Fruit fly (Drosophila melanogaster) whole organism, prepupa: ENCODE data around the gene CG17726.
A peak's percentile ranks its signal among the peaks of the same experiment; 100 is the strongest.

ENCODE experiments used
- Blimp-1 ChIP-seq: fragments of 200-800 bp; sonication (Bioruptor generic); optimal IDR thresholded peaks from 3 replicates; lab custom pipeline; 2017; ENCODE audit warnings: missing biosample characterization, missing genetic modification characterization, mild to moderate bottlenecking, moderate library complexity, missing genetic modification reagents
- CG10631 ChIP-seq: fragments of 200-800 bp; sonication (Bioruptor generic); optimal IDR thresholded peaks from 2 replicates; lab custom pipeline; 2016; ENCODE audit warnings: missing biosample characterization, missing genetic modification characterization
- CG10669 ChIP-seq: fragments of 200-800 bp; sonication (Bioruptor generic); optimal IDR thresholded peaks from 3 replicates; lab custom pipeline; 2018; ENCODE audit warnings: missing biosample characterization, mild to moderate bottlenecking, missing genetic modification characterization, moderate library complexity
- CG11294 ChIP-seq: fragments of 200-800 bp; sonication (Bioruptor generic); IDR thresholded peaks from 2 replicates; pipeline ENCODE4 v1.3.6; 2022; ENCODE audit warnings: missing biosample characterization, missing genetic modification characterization
- CG11762 ChIP-seq: fragments of 200-800 bp; sonication (Bioruptor generic); optimal IDR thresholded peaks from 3 replicates; lab custom pipeline; 2016; ENCODE audit warnings: missing biosample characterization, missing genetic modification characterization; ENCODE audit not compliant: insufficient read depth
- CG11902 ChIP-seq: fragments of 200-800 bp; sonication (Bioruptor generic); optimal IDR thresholded peaks from 3 replicates; lab custom pipeline; 2016; ENCODE audit warnings: missing biosample characterization, missing genetic modification characterization
- CG15336 ChIP-seq: fragments of 200-800 bp; sonication (Bioruptor generic); IDR thresholded peaks from 2 replicates; pipeline ENCODE4 v1.3.6; 2022; ENCODE audit warnings: missing biosample characterization, missing genetic modification characterization
- CG16779 ChIP-seq: fragments of 200-800 bp; sonication (Bioruptor generic); optimal IDR thresholded peaks from 3 replicates; lab custom pipeline; 2017; ENCODE audit warnings: missing biosample characterization, mild to moderate bottlenecking, missing genetic modification characterization
- CG31627 ChIP-seq: fragments of 200-800 bp; sonication (Bioruptor generic); optimal IDR thresholded peaks from 3 replicates; lab custom pipeline; 2016; ENCODE audit warnings: missing biosample characterization, missing genetic modification characterization
- CG32006 ChIP-seq: fragments of 200-800 bp; sonication (Bioruptor generic); optimal IDR thresholded peaks from 3 replicates; lab custom pipeline; 2017; ENCODE audit warnings: missing biosample characterization, mild to moderate bottlenecking, missing genetic modification characterization
- CG34406 ChIP-seq: fragments of 200-800 bp; sonication (Bioruptor generic); optimal IDR thresholded peaks from 3 replicates; lab custom pipeline; 2016; ENCODE audit warnings: missing biosample characterization, missing genetic modification characterization
- CG4318 ChIP-seq: fragments of 200-800 bp; sonication (Bioruptor generic); optimal IDR thresholded peaks from 3 replicates; lab custom pipeline; 2017; ENCODE audit warnings: missing biosample characterization, mild to moderate bottlenecking, missing genetic modification characterization
- CG6276 ChIP-seq: fragments of 200-800 bp; sonication (Bioruptor generic); optimal IDR thresholded peaks from 2 replicates; lab custom pipeline; 2017; ENCODE audit warnings: missing biosample characterization, mild to moderate bottlenecking, missing genetic modification characterization
- CG6854 ChIP-seq: fragments of 200-800 bp; sonication (Bioruptor generic); optimal IDR thresholded peaks from 2 replicates; lab custom pipeline; 2017; ENCODE audit warnings: missing biosample characterization, mild to moderate bottlenecking, missing genetic modification characterization
- CG7368 ChIP-seq: fragments of 200-800 bp; sonication (Bioruptor generic); optimal IDR thresholded peaks from 3 replicates; lab custom pipeline; 2016; ENCODE audit warnings: missing biosample characterization, missing genetic modification characterization
- CG8119 ChIP-seq: fragments of 200-800 bp; sonication (Bioruptor generic); IDR thresholded peaks from 3 replicates; pipeline ENCODE4 v1.3.6; 2022; ENCODE audit warnings: missing biosample characterization, missing genetic modification characterization
- CG8319 ChIP-seq: fragments of 200-800 bp; sonication (Bioruptor generic); optimal IDR thresholded peaks from 3 replicates; lab custom pipeline; 2016; ENCODE audit warnings: missing biosample characterization, missing genetic modification characterization
- CG9139 ChIP-seq: fragments of 200-800 bp; sonication (Bioruptor generic); optimal IDR thresholded peaks from 3 replicates; lab custom pipeline; 2017; ENCODE audit warnings: missing biosample characterization, mild to moderate bottlenecking, missing genetic modification characterization
- Eip78C ChIP-seq: fragments of 200-800 bp; sonication (Bioruptor generic); peaks from one replicate; lab custom pipeline; 2016; ENCODE audit warnings: missing biosample characterization, missing genetic modification characterization
- Eip93F ChIP-seq: fragments of 200-800 bp; sonication (Bioruptor generic); optimal IDR thresholded peaks from 2 replicates; lab custom pipeline; 2016; ENCODE audit warnings: missing biosample characterization, mild to moderate bottlenecking, missing genetic modification characterization
- Ets21C ChIP-seq: fragments of 200-800 bp; sonication (Bioruptor generic); optimal IDR thresholded peaks from 3 replicates; lab custom pipeline; 2016; ENCODE audit warnings: missing biosample characterization, missing genetic modification characterization
- Ets96B ChIP-seq: fragments of 200-800 bp; optimal IDR thresholded peaks from 2 replicates; lab custom pipeline; 2019; ENCODE audit warnings: missing biosample characterization, mild to moderate bottlenecking, missing genetic modification characterization, moderate library complexity
- Gug ChIP-seq: fragments of 200-800 bp; sonication (Bioruptor generic); IDR thresholded peaks from 2 replicates; pipeline ENCODE4 v1.3.6; 2022; ENCODE audit warnings: missing biosample characterization, missing genetic modification characterization
- Hr39 ChIP-seq: fragments of 200-800 bp; sonication (Bioruptor generic); optimal IDR thresholded peaks from 2 replicates; lab custom pipeline; 2016; ENCODE audit warnings: missing biosample characterization, missing genetic modification characterization
- Hr4 ChIP-seq: fragments of 200-800 bp; sonication (Bioruptor generic); optimal IDR thresholded peaks from 3 replicates; lab custom pipeline; 2016; ENCODE audit warnings: missing biosample characterization, missing genetic modification characterization
- Lpt ChIP-seq: fragments of 200-800 bp; sonication (Bioruptor generic); optimal IDR thresholded peaks from 3 replicates; lab custom pipeline; 2016; ENCODE audit warnings: missing biosample characterization, missing genetic modification characterization
- Met ChIP-seq: fragments of 200-800 bp; sonication (Bioruptor generic); optimal IDR thresholded peaks from 3 replicates; lab custom pipeline; 2016; ENCODE audit warnings: missing biosample characterization, missing genetic modification characterization
- OdsH ChIP-seq: fragments of 200-800 bp; sonication (Bioruptor generic); optimal IDR thresholded peaks from 3 replicates; lab custom pipeline; 2016; ENCODE audit warnings: missing biosample characterization, missing genetic modification characterization
- Smox ChIP-seq: fragments of 200-800 bp; sonication (Bioruptor generic); optimal IDR thresholded peaks from 3 replicates; lab custom pipeline; 2016; ENCODE audit warnings: missing biosample characterization, missing genetic modification characterization
- Sox102F ChIP-seq: fragments of 200-800 bp; sonication (Bioruptor generic); optimal IDR thresholded peaks from 2 replicates; lab custom pipeline; 2016; ENCODE audit warnings: missing biosample characterization, mild to moderate bottlenecking, missing genetic modification characterization
- Sox14 ChIP-seq: fragments of 200-800 bp; sonication (Bioruptor generic); optimal IDR thresholded peaks from 3 replicates; lab custom pipeline; 2016; ENCODE audit warnings: missing biosample characterization, missing genetic modification characterization
- achi ChIP-seq: fragments of 200-800 bp; sonication (Bioruptor generic); optimal IDR thresholded peaks from 3 replicates; lab custom pipeline; 2016; ENCODE audit warnings: missing biosample characterization, missing genetic modification characterization
- acj6 ChIP-seq: fragments of 200-800 bp; sonication (Bioruptor generic); optimal IDR thresholded peaks from 3 replicates; lab custom pipeline; 2016; ENCODE audit warnings: missing biosample characterization, missing genetic modification characterization
- cyc ChIP-seq: fragments of 200-800 bp; sonication (Bioruptor generic); optimal IDR thresholded peaks from 3 replicates; lab custom pipeline; 2016; ENCODE audit warnings: missing biosample characterization, missing genetic modification characterization
- dac ChIP-seq: fragments of 200-800 bp; sonication (Bioruptor generic); optimal IDR thresholded peaks from 2 replicates; lab custom pipeline; 2017; ENCODE audit warnings: missing biosample characterization, mild to moderate bottlenecking, missing genetic modification characterization
- dsx ChIP-seq: fragments of 200-800 bp; optimal IDR thresholded peaks from 3 replicates; lab custom pipeline; 2019; ENCODE audit warnings: missing biosample characterization, mild to moderate bottlenecking, missing genetic modification characterization, moderate library complexity; ENCODE audit not compliant: poor library complexity, severe bottlenecking
- esn ChIP-seq: fragments of 200-800 bp; sonication (Bioruptor generic); optimal IDR thresholded peaks from 2 replicates; lab custom pipeline; 2016; ENCODE audit warnings: missing biosample characterization, mild to moderate bottlenecking, missing genetic modification characterization, moderate library complexity
- fd59A ChIP-seq: fragments of 200-800 bp; sonication (Bioruptor generic); optimal IDR thresholded peaks from 2 replicates; lab custom pipeline; 2017; ENCODE audit warnings: missing biosample characterization, mild to moderate bottlenecking, missing genetic modification characterization, missing genetic modification reagents
- fkh ChIP-seq: fragments of 200-800 bp; sonication (Bioruptor generic); optimal IDR thresholded peaks from 3 replicates; lab custom pipeline; 2017; ENCODE audit warnings: missing biosample characterization, mild to moderate bottlenecking, missing genetic modification characterization, moderate library complexity
- net ChIP-seq: fragments of 200-800 bp; sonication (Bioruptor generic); optimal IDR thresholded peaks from 3 replicates; lab custom pipeline; 2016; ENCODE audit warnings: missing biosample characterization, missing genetic modification characterization
- pdm3 ChIP-seq: fragments of 200-800 bp; sonication (Bioruptor generic); optimal IDR thresholded peaks from 3 replicates; lab custom pipeline; 2016; ENCODE audit warnings: missing biosample characterization, missing genetic modification characterization
- salr ChIP-seq, 2 experiments: fragments of 200-800 bp; sonication (Bioruptor generic); optimal IDR thresholded peaks; 3 replicates each; lab custom pipeline; 2016 to 2018; ENCODE audit warnings: missing biosample characterization in 2 of 2, missing genetic modification characterization in 2 of 2, mild to moderate bottlenecking in 1 of 2
- spab ChIP-seq: fragments of 200-800 bp; sonication (Bioruptor generic); optimal IDR thresholded peaks from 2 replicates; lab custom pipeline; 2017; ENCODE audit warnings: missing biosample characterization, mild to moderate bottlenecking, missing genetic modification characterization, missing genetic modification reagents
- ss ChIP-seq, 2 experiments: fragments of 200-800 bp; sonication (Bioruptor generic); optimal IDR thresholded peaks; 2 replicates in 1 of 2; 3 replicates in 1 of 2; lab custom pipeline; 2017 to 2018; ENCODE audit warnings: mild to moderate bottlenecking in 2 of 2, missing biosample characterization in 2 of 2, missing genetic modification characterization in 2 of 2, moderate library complexity in 1 of 2
- svp ChIP-seq: fragments of 200-800 bp; sonication (Bioruptor generic); peaks from one replicate; lab custom pipeline; 2016; ENCODE audit warnings: missing biosample characterization, missing genetic modification characterization
- topi ChIP-seq: fragments of 200-800 bp; sonication (Bioruptor generic); optimal IDR thresholded peaks from 3 replicates; lab custom pipeline; 2016; ENCODE audit warnings: missing biosample characterization, missing genetic modification characterization
- vri ChIP-seq: fragments of 200-800 bp; sonication (Bioruptor generic); optimal IDR thresholded peaks from 3 replicates; lab custom pipeline; 2016; ENCODE audit warnings: missing biosample characterization, mild to moderate bottlenecking, missing genetic modification characterization

The CG17726 gene

dm6 chr3R:11209801-11210402 is 16.7 kb upstream of the CG17726 start, which contains the start of the genes SdhC and Tctp (continued):
- TF ChIP-seq CG8319 (no peak), topi (GFP tag; lab: Kevin White, UChicago) (peak; percentile 49), Eip78C (GFP tag; lab: Kevin White, UChicago) (peak; percentile 85), CG7368 (GFP tag; lab: Kevin White, UChicago) (no peak), CG11294 (no peak), Hr4 (GFP tag; lab: Kevin White, UChicago) (peak; percentile 42), cyc (GFP tag; lab: Kevin White, UChicago) (peak; percentile 10), CG11902 (no peak), pdm3 (GFP tag; lab: Kevin White, UChicago) (peak; percentile 52)

dm6 chr3R:11211291-11212061 is 15.1 kb upstream of the CG17726 start:
- TF ChIP-seq CG11294 = no peak
- TF ChIP-seq Met (GFP tag; lab: Kevin White, UChicago) = peak; percentile 81
- peak; percentile 79 for TF ChIP-seq topi (GFP tag; lab: Kevin White, UChicago)
- TF ChIP-seq CG10669 = peak; percentile 53
- TF ChIP-seq CG6854 (GFP tag; lab: Kevin White, UChicago) = no peak
- peak; percentile 72 for TF ChIP-seq Sox102F (GFP tag; lab: Kevin White, UChicago)
- peak; percentile 54 for TF ChIP-seq CG10631 (GFP tag; lab: Kevin White, UChicago)
- TF ChIP-seq CG34406 (GFP tag; lab: Kevin White, UChicago) = peak; percentile 48
- peak; percentile 7 for TF ChIP-seq fd59A (GFP tag; lab: Kevin White, UChicago)
- TF ChIP-seq fkh (GFP tag; lab: Kevin White, UChicago) = no peak
- peak; percentile 27 for TF ChIP-seq CG16779 (tag; lab: Kevin White, UChicago)
- TF ChIP-seq salr (GFP tag; optimal IDR thresholded peaks at IDR 0.05; lab: Kevin White, UChicago) = peak in 1 of 2 experiments; percentile 26
- TF ChIP-seq CG4318 (GFP tag; lab: Kevin White, UChicago) = no peak
- TF ChIP-seq Ets96B (tag; lab: Kevin White, UChicago) = peak; percentile 42
- TF ChIP-seq Ets21C (GFP tag; lab: Kevin White, UChicago) = peak; percentile 66
- TF ChIP-seq Smox (GFP tag; lab: Kevin White, UChicago) = peak; percentile 79
- peak; percentile 36 for TF ChIP-seq Lpt (GFP tag; lab: Kevin White, UChicago)
- peak; percentile 39 for TF ChIP-seq vri (GFP tag; lab: Kevin White, UChicago)
- TF ChIP-seq spab (GFP tag; lab: Kevin White, UChicago) = no peak
- peak; percentile 8 for TF ChIP-seq Eip93F (GFP tag; lab: Kevin White, UChicago)
- peak; percentile 65 for TF ChIP-seq CG32006 (GFP tag; lab: Kevin White, UChicago)
- peak; percentile 64 for TF ChIP-seq acj6
- peak; percentile 83 for TF ChIP-seq esn (GFP tag; lab: Kevin White, UChicago)
- TF ChIP-seq pdm3 (GFP tag; lab: Kevin White, UChicago) = peak; percentile 82
- peak; percentile 67 for TF ChIP-seq achi
- no peak for TF ChIP-seq CG6276 (GFP tag; lab: Kevin White, UChicago)
- TF ChIP-seq OdsH (GFP tag; lab: Kevin White, UChicago) = peak; percentile 68
- TF ChIP-seq Blimp-1 = peak; percentile 28
- TF ChIP-seq ss (GFP tag; optimal IDR thresholded peaks at IDR 0.05; lab: Kevin White, UChicago) = peak; percentile 14 to 39
- TF ChIP-seq CG11762 = no peak
- peak; percentile 72 for TF ChIP-seq Sox14 (GFP tag; lab: Kevin White, UChicago)
- TF ChIP-seq dac = peak; percentile 21
- peak; percentile 7 for TF ChIP-seq CG8319
- peak; percentile 95 for TF ChIP-seq svp (GFP tag; lab: Kevin White, UChicago)
- peak; percentile 83 for TF ChIP-seq CG31627 (GFP tag; lab: Kevin White, UChicago)
- TF ChIP-seq dsx (GFP tag; lab: Kevin White, UChicago) = peak; percentile 12
- peak; percentile 81 for TF ChIP-seq Hr39
- TF ChIP-seq CG9139 (GFP tag; lab: Kevin White, UChicago) = no peak
- peak; percentile 53; the same call in 2 of the 3 replicates for TF ChIP-seq CG8119
- TF ChIP-seq net (GFP tag; lab: Kevin White, UChicago) = peak; percentile 72
- TF ChIP-seq Eip78C (GFP tag; lab: Kevin White, UChicago) = peak; percentile 88
- peak; percentile 55 for TF ChIP-seq Gug (GFP tag; lab: Robert Waterston, UW)
- peak; percentile 69 for TF ChIP-seq CG15336 (GFP tag; lab: Robert Waterston, UW)
